Worm (Caenorhabditis elegans): ENCODE measurements around the gene sto-4.

ce11 chrX:11693092-11693491 lies 49.2 kb downstream of the sto-4 start, which contains the start of gene smcl-1:
- TF ChIP-seq rnt-1 (tag; optimal IDR thresholded peaks at IDR 0.05) (peak; percentile 79), egl-27 (tag; optimal IDR thresholded peaks at IDR 0.05) (no peak), nhr-20 (tag; optimal IDR thresholded peaks at IDR 0.05) (peak; percentile 45), ama-1 (optimal IDR thresholded peaks at IDR 0.05) (no peak), unc-98 (GFP tag; IDR thresholded peaks at IDR 0.05) (no peak), snpc-4 (tag; optimal IDR thresholded peaks at IDR 0.05) (no peak), sox-4 (tag; optimal IDR thresholded peaks at IDR 0.05) (no peak), sptf-1 (tag; optimal IDR thresholded peaks at IDR 0.05) (no peak)

Measured in whole organism, L1 larva.